Fruit fly (Drosophila melanogaster) whole organism, embryonic: Measurements from ENCODE around the gene Nup98-96.

Experiments
- B-H1 ChIP-seq: fragments of 200-800 bp; sonication (Bioruptor generic); IDR thresholded peaks from 3 replicates; pipeline ENCODE4 v1.3.6; 2022; ENCODE audit warnings: missing biosample characterization, missing genetic modification characterization
- Bdp1 ChIP-seq: fragments of 200-800 bp; sonication (Bioruptor generic); optimal IDR thresholded peaks from 3 replicates; lab custom pipeline; 2016; ENCODE audit warnings: missing biosample characterization, missing genetic modification characterization
- Bgb ChIP-seq: fragments of 200-800 bp; sonication (Bioruptor generic); IDR thresholded peaks from 2 replicates; pipeline ENCODE4 v1.3.6; 2022; ENCODE audit warnings: missing biosample characterization, missing genetic modification characterization; ENCODE audit not compliant: partially characterized antibody
- CG10366 ChIP-seq: fragments of 200-800 bp; sonication (Bioruptor generic); IDR thresholded peaks from 2 replicates; pipeline ENCODE4 v1.3.6; 2022; ENCODE audit warnings: missing biosample characterization, missing genetic modification characterization
- CG10959 ChIP-seq: fragments of 200-800 bp; sonication (Bioruptor generic); IDR thresholded peaks from 2 replicates; pipeline ENCODE4 v1.3.6; 2022; ENCODE audit warnings: missing biosample characterization, missing genetic modification characterization
- CG12299 ChIP-seq: fragments of 200-800 bp; sonication (Bioruptor generic); optimal IDR thresholded peaks from 2 replicates; lab custom pipeline; 2018; ENCODE audit warnings: missing biosample characterization, mild to moderate bottlenecking, missing genetic modification characterization
- CG1233 ChIP-seq: fragments of 200-800 bp; sonication (Bioruptor generic); optimal IDR thresholded peaks from 4 replicates; lab custom pipeline; 2018; ENCODE audit warnings: missing biosample characterization, mild to moderate bottlenecking, missing genetic modification characterization
- CG12744 ChIP-seq: fragments of 200-800 bp; sonication (Bioruptor generic); optimal IDR thresholded peaks from 2 replicates; lab custom pipeline; 2016; ENCODE audit warnings: missing biosample characterization, missing genetic modification characterization
- CG13296 ChIP-seq: fragments of 200-800 bp; sonication (Bioruptor generic); optimal IDR thresholded peaks from 3 replicates; lab custom pipeline; 2018; ENCODE audit warnings: missing biosample characterization, mild to moderate bottlenecking, missing genetic modification characterization
- CG13894 ChIP-seq: fragments of 200-800 bp; sonication (Bioruptor generic); optimal IDR thresholded peaks from 3 replicates; lab custom pipeline; 2018; ENCODE audit warnings: missing biosample characterization, mild to moderate bottlenecking, missing genetic modification characterization, moderate library complexity
- CG1529 ChIP-seq: fragments of 200-800 bp; sonication (Bioruptor generic); optimal IDR thresholded peaks from 3 replicates; lab custom pipeline; 2018; ENCODE audit warnings: missing biosample characterization, missing genetic modification characterization
- CG1602 ChIP-seq: fragments of 200-800 bp; sonication (Bioruptor generic); optimal IDR thresholded peaks from 3 replicates; lab custom pipeline; 2016; ENCODE audit warnings: missing biosample characterization, missing genetic modification characterization
- CG1832 ChIP-seq: fragments of 200-800 bp; sonication (Bioruptor generic); optimal IDR thresholded peaks from 2 replicates; lab custom pipeline; 2017; ENCODE audit warnings: missing biosample characterization, mild to moderate bottlenecking, missing genetic modification characterization, inconsistent platforms
- CG2120 ChIP-seq: fragments of 200-800 bp; sonication (Bioruptor generic); optimal IDR thresholded peaks from 3 replicates; lab custom pipeline; 2016; ENCODE audit warnings: missing biosample characterization, missing genetic modification characterization
- CG2199 ChIP-seq: fragments of 200-800 bp; sonication (Bioruptor generic); IDR thresholded peaks from 3 replicates; pipeline ENCODE4 v1.3.6; 2022; ENCODE audit warnings: missing biosample characterization, missing genetic modification characterization
- CG2712 ChIP-seq: fragments of 200-800 bp; optimal IDR thresholded peaks from 3 replicates; lab custom pipeline; 2019; ENCODE audit warnings: missing biosample characterization, mild to moderate bottlenecking, missing genetic modification characterization, moderate library complexity
- CG2875 ChIP-seq: fragments of 200-800 bp; sonication (Bioruptor generic); optimal IDR thresholded peaks from 2 replicates; lab custom pipeline; 2017; ENCODE audit warnings: missing biosample characterization, mild to moderate bottlenecking, missing genetic modification characterization, missing genetic modification reagents
- CG3163 ChIP-seq: fragments of 200-800 bp; sonication (Bioruptor generic); optimal IDR thresholded peaks from 3 replicates; lab custom pipeline; 2016; ENCODE audit warnings: missing biosample characterization, missing genetic modification characterization
- CG33213 ChIP-seq: fragments of 200-800 bp; sonication (Bioruptor generic); optimal IDR thresholded peaks from 3 replicates; lab custom pipeline; 2016; ENCODE audit warnings: missing biosample characterization, missing genetic modification characterization
- CG33557 ChIP-seq: fragments of 200-800 bp; sonication (Bioruptor generic); optimal IDR thresholded peaks from 2 replicates; lab custom pipeline; 2019; ENCODE audit warnings: missing biosample characterization, mild to moderate bottlenecking, missing genetic modification characterization, moderate library complexity
- Dll ChIP-seq: fragments of 200-800 bp; sonication (Bioruptor generic); IDR thresholded peaks from 4 replicates; pipeline ENCODE4 v1.3.6; 2022; ENCODE audit warnings: missing biosample characterization, missing genetic modification characterization; ENCODE audit not compliant: partially characterized antibody
- Drgx ChIP-seq: fragments of 200-800 bp; sonication (Bioruptor generic); IDR thresholded peaks from 2 replicates; pipeline ENCODE4 v1.3.6; 2022; ENCODE audit warnings: missing biosample characterization, missing genetic modification characterization
- Fer1 ChIP-seq: fragments of 200-800 bp; sonication (Bioruptor generic); optimal IDR thresholded peaks from 2 replicates; lab custom pipeline; 2017; ENCODE audit warnings: missing biosample characterization, mild to moderate bottlenecking, missing genetic modification characterization
- Fer2 ChIP-seq: fragments of 200-800 bp; sonication (Bioruptor generic); optimal IDR thresholded peaks from 2 replicates; lab custom pipeline; 2018; ENCODE audit warnings: missing biosample characterization, mild to moderate bottlenecking, missing genetic modification characterization, moderate library complexity
- HLH4C ChIP-seq: fragments of 200-800 bp; sonication (Bioruptor generic); IDR thresholded peaks from 3 replicates; pipeline ENCODE4 v1.3.6; 2022; ENCODE audit warnings: missing biosample characterization, missing genetic modification characterization; ENCODE audit not compliant: partially characterized antibody
- Hsf ChIP-seq: fragments of 200-800 bp; sonication (Bioruptor generic); optimal IDR thresholded peaks from 3 replicates; lab custom pipeline; 2016; ENCODE audit warnings: missing biosample characterization, missing genetic modification characterization
- Mrtf ChIP-seq: fragments of 200-800 bp; sonication (Bioruptor generic); IDR thresholded peaks from 3 replicates; pipeline ENCODE4 v1.3.6; 2022; ENCODE audit warnings: missing biosample characterization, missing genetic modification characterization
- NfI ChIP-seq: fragments of 200-800 bp; sonication (Bioruptor generic); optimal IDR thresholded peaks from 3 replicates; lab custom pipeline; 2018; ENCODE audit warnings: missing biosample characterization, mild to moderate bottlenecking, missing genetic modification characterization, moderate library complexity
- Optix ChIP-seq: fragments of 200-800 bp; sonication (Bioruptor generic); IDR thresholded peaks from 3 replicates; pipeline ENCODE4 v1.3.6; 2022; ENCODE audit warnings: missing biosample characterization, missing genetic modification characterization
- PHDP ChIP-seq: fragments of 200-800 bp; sonication (Bioruptor generic); optimal IDR thresholded peaks from 3 replicates; lab custom pipeline; 2018; ENCODE audit warnings: missing biosample characterization, mild to moderate bottlenecking, missing genetic modification characterization, moderate library complexity
- Usf ChIP-seq: fragments of 200-800 bp; sonication (Bioruptor generic); optimal IDR thresholded peaks from 2 replicates; lab custom pipeline; 2017; ENCODE audit warnings: missing genotype, missing biosample characterization, missing genetic modification characterization
- chif ChIP-seq, 2 experiments: fragments of 200-800 bp; sonication (Bioruptor generic); optimal IDR thresholded peaks; 3 replicates each; lab custom pipeline; 2016; ENCODE audit warnings: missing biosample characterization in 2 of 2, missing genetic modification characterization in 2 of 2
- ewg ChIP-seq: fragments of 200-800 bp; sonication (Bioruptor generic); optimal IDR thresholded peaks from 3 replicates; lab custom pipeline; 2017; ENCODE audit warnings: mild to moderate bottlenecking, missing biosample characterization, missing genetic modification reagents, missing genetic modification characterization
- gro ChIP-seq: fragments of 200-800 bp; sonication (Bioruptor generic); optimal IDR thresholded peaks from 2 replicates; lab custom pipeline; 2016; ENCODE audit warnings: missing biosample characterization, missing genetic modification characterization
- gsb ChIP-seq: fragments of 200-800 bp; sonication (Bioruptor generic); IDR thresholded peaks from 2 replicates; pipeline ENCODE4 v1.3.6; 2022; ENCODE audit warnings: missing biosample characterization, missing genetic modification characterization
- gsb-n ChIP-seq: fragments of 200-800 bp; sonication (Bioruptor generic); optimal IDR thresholded peaks from 3 replicates; lab custom pipeline; 2018; ENCODE audit warnings: missing biosample characterization, mild to moderate bottlenecking, missing genetic modification characterization
- hbn ChIP-seq: fragments of 200-800 bp; sonication (Bioruptor generic); IDR thresholded peaks from 2 replicates; pipeline ENCODE4 v1.3.6; 2022; ENCODE audit warnings: missing biosample characterization, missing genetic modification characterization; ENCODE audit not compliant: partially characterized antibody
- lola ChIP-seq, 3 experiments: fragments of >200 bp in 2 of 3; fragments of 200-800 bp in 1 of 3; sonication (Bioruptor generic) in 1 of 3; optimal IDR thresholded peaks; 2 replicates each; lab custom pipeline; 2017 to 2019; ENCODE audit warnings: missing biosample characterization in 3 of 3, missing genetic modification characterization in 3 of 3, mild to moderate bottlenecking in 1 of 3, moderate library complexity in 1 of 3
- nerfin-1 ChIP-seq: fragments of 200-800 bp; sonication (Bioruptor generic); optimal IDR thresholded peaks from 3 replicates; lab custom pipeline; 2019; ENCODE audit warnings: missing biosample characterization, mild to moderate bottlenecking, missing genetic modification characterization, moderate library complexity
- prd ChIP-seq, 3 experiments: fragments of >200 bp in 2 of 3; fragments of 200-800 bp in 1 of 3; sonication (Bioruptor generic) in 1 of 3; optimal IDR thresholded peaks in 2 of 3; IDR thresholded peaks in 1 of 3; 2 replicates in 2 of 3; 3 replicates in 1 of 3; pipeline versions ENCODE4 v1.3.6 to Lab custom; 2017 to 2022; ENCODE audit warnings: missing biosample characterization in 1 of 3, missing genetic modification characterization in 1 of 3
- pros ChIP-seq: fragments of 200-800 bp; sonication (Bioruptor generic); optimal IDR thresholded peaks from 3 replicates; lab custom pipeline; 2019; ENCODE audit warnings: missing biosample characterization, mild to moderate bottlenecking, missing genetic modification characterization, moderate library complexity
- pum ChIP-seq: fragments of 200-800 bp; sonication (Bioruptor generic); optimal IDR thresholded peaks from 2 replicates; lab custom pipeline; 2016; ENCODE audit warnings: missing biosample characterization, missing genetic modification characterization
- sisA ChIP-seq: fragments of 200-800 bp; sonication (Bioruptor generic); IDR thresholded peaks from 2 replicates; pipeline ENCODE4 v1.3.6; 2022; ENCODE audit warnings: missing biosample characterization, missing genetic modification characterization
- slbo ChIP-seq: fragments of 200-800 bp; sonication (Bioruptor generic); IDR thresholded peaks from 2 replicates; pipeline ENCODE4 v1.3.6; 2022; ENCODE audit warnings: missing biosample characterization, missing genetic modification characterization
- ttk ChIP-seq: fragments of 200-800 bp; sonication (Bioruptor generic); IDR thresholded peaks from 2 replicates; pipeline ENCODE4 v2.1.2; 2022; ENCODE audit warnings: missing biosample characterization, missing genetic modification characterization
- unc-4 ChIP-seq: fragments of 200-800 bp; sonication (Bioruptor generic); IDR thresholded peaks from 2 replicates; pipeline ENCODE4 v1.3.6; 2022; ENCODE audit warnings: missing biosample characterization, missing genetic modification characterization; ENCODE audit not compliant: partially characterized antibody
- vvl ChIP-seq: fragments of 200-800 bp; sonication (Bioruptor generic); IDR thresholded peaks from 2 replicates; pipeline ENCODE4 v1.3.6; 2022; ENCODE audit warnings: missing biosample characterization, missing genetic modification characterization

Nup98-96 gene

dm6 chr3R:23729632-23730471, 51.6 kb downstream of the Nup98-96 start (continued):
- TF ChIP-seq CG10959 (GFP tag; lab: Robert Waterston, UW) (no peak), CG2875 (GFP tag; lab: Kevin White, UChicago) (peak; percentile 18), Bgb (GFP tag; lab: Robert Waterston, UW) (peak; percentile 79), Fer2 (no peak), prd (optimal IDR thresholded peaks at IDR 0.05; lab: Kevin White, UChicago) (no peak), prd (GFP tag; IDR thresholded peaks at IDR 0.05; lab: Robert Waterston, UW) (0 out of 3 replicates have a peak, but pooled peaks have one; percentile 38), sisA (GFP tag; lab: Robert Waterston, UW) (no peak), unc-4 (GFP tag; lab: Robert Waterston, UW) (0 out of 2 replicates have a peak, but pooled peaks have one; percentile 41), ttk (GFP tag; lab: Robert Waterston, UW) (peak; percentile 53; the same call in 1 of the 2 replicates), gsb-n (no peak), CG12299 (peak; percentile 27), CG33557 (peak; percentile 5), vvl (GFP tag; lab: Robert Waterston, UW) (peak; percentile 34; the same call in 1 of the 2 replicates), slbo (no peak), Hsf (GFP tag; lab: Kevin White, UChicago) (no peak), nerfin-1 (tag; lab: Kevin White, UChicago) (peak; percentile 65), CG13296 (GFP tag; lab: Kevin White, UChicago) (peak; percentile 52), HLH4C (GFP tag; lab: Robert Waterston, UW) (peak; percentile 64), PHDP (tag; lab: Kevin White, UChicago) (peak; percentile 4), CG33213 (GFP tag; lab: Kevin White, UChicago) (no peak), CG12744 (GFP tag; lab: Kevin White, UChicago) (peak; percentile 7), CG13894 (tag; lab: Kevin White, UChicago) (peak; percentile 94), pros (peak; percentile 89), lola (GFP tag; optimal IDR thresholded peaks at IDR 0.05; lab: Kevin White, UChicago) (no peak), chif (GFP tag; optimal IDR thresholded peaks at IDR 0.05; lab: Kevin White, UChicago) (no peak), B-H1 (no peak), Mrtf (GFP tag; lab: Robert Waterston, UW) (no peak), pum (GFP tag; lab: Kevin White, UChicago) (no peak), Drgx (GFP tag; lab: Robert Waterston, UW) (peak; percentile 44), gro (no peak), Optix (no peak), gsb (peak; percentile 36; the same call in 1 of the 2 replicates), hbn (GFP tag; lab: Robert Waterston, UW) (0 out of 2 replicates have a peak, but pooled peaks have one; percentile 45), CG1233 (GFP tag; lab: Kevin White, UChicago) (no peak), CG3163 (no peak), CG2120 (GFP tag; lab: Kevin White, UChicago) (no peak), Fer1 (GFP tag; lab: Kevin White, UChicago) (peak; percentile 26), CG1529 (no peak), CG2199 (GFP tag; lab: Robert Waterston, UW) (peak; percentile 36; the same call in 1 of the 3 replicates), Dll (GFP tag; lab: Robert Waterston, UW) (0 out of 4 replicates have a peak, but pooled peaks have one; percentile 33), Bdp1 (peak; percentile 99), CG1602 (GFP tag; lab: Kevin White, UChicago) (no peak), Usf (no peak), CG1832 (GFP tag; lab: Kevin White, UChicago) (no peak), ewg (GFP tag; lab: Kevin White, UChicago) (no peak), CG2712 (no peak), NfI (no peak), CG10366 (GFP tag; lab: Robert Waterston, UW) (no peak)
